Fruit fly (Drosophila melanogaster): ENCODE data around the gene CG11663.

CG11663 gene

dm6 chrX:927209-927862 lies 33.1 kb downstream of the CG11663 start, which contains the start of gene Lztr1:
Lztr1 (minus strand) TSS chrX:927582.
- TF ChIP-seq h (optimal IDR thresholded peaks at IDR 0.05) (no peak), Myc (optimal IDR thresholded peaks at IDR 0.05) (no peak), psq (optimal IDR thresholded peaks at IDR 0.05) (no peak), ttk (optimal IDR thresholded peaks at IDR 0.05) (no peak), Sin3A (optimal IDR thresholded peaks at IDR 0.05) (no peak), insv (optimal IDR thresholded peaks at IDR 0.05) (no peak)

dm6 chrX:927863-928257 lies 33.6 kb downstream of the CG11663 start, which contains the start of the genes CG43867 and MED22:
CG43867 (minus strand) TSS chrX:927975.
MED22 (plus strand) TSS chrX:928139.
- TF ChIP-seq psq (optimal IDR thresholded peaks at IDR 0.05) (no peak), h (optimal IDR thresholded peaks at IDR 0.05) (no peak), Sin3A (optimal IDR thresholded peaks at IDR 0.05) (no peak), Myc (optimal IDR thresholded peaks at IDR 0.05) (no peak), ttk (optimal IDR thresholded peaks at IDR 0.05) (no peak)

- TF ChIP-seq ttk (optimal IDR thresholded peaks at IDR 0.05): no peak
- TF ChIP-seq h (optimal IDR thresholded peaks at IDR 0.05): no peak
- no peak for TF ChIP-seq psq (optimal IDR thresholded peaks at IDR 0.05)
- TF ChIP-seq insv (optimal IDR thresholded peaks at IDR 0.05): no peak
Observed at dm6 chrX:930048-930800, 35.9 kb downstream of the CG11663 start, which contains the start of gene CG3708. CG3708 (minus strand) TSS chrX:930098.

dm6 chrX:932166-932565 lies 37.9 kb downstream of the CG11663 start, which contains the start of the genes CG32815 and CG3706:
CG32815 (plus strand) TSS chrX:932466.
CG3706 (minus strand) TSS chrX:932475.
- no peak for TF ChIP-seq h (optimal IDR thresholded peaks at IDR 0.05)
- no peak for TF ChIP-seq insv (optimal IDR thresholded peaks at IDR 0.05)
- TF ChIP-seq psq (optimal IDR thresholded peaks at IDR 0.05): no peak
- TF ChIP-seq ttk (optimal IDR thresholded peaks at IDR 0.05): no peak
- no peak for TF ChIP-seq Myc (optimal IDR thresholded peaks at IDR 0.05)
- no peak for TF ChIP-seq Sin3A (optimal IDR thresholded peaks at IDR 0.05)

dm6 chrX:932859-933258 lies 38.6 kb downstream of the CG11663 start:
- TF ChIP-seq psq (optimal IDR thresholded peaks at IDR 0.05) (no peak), Sin3A (optimal IDR thresholded peaks at IDR 0.05) (no peak), ttk (optimal IDR thresholded peaks at IDR 0.05) (no peak), Myc (optimal IDR thresholded peaks at IDR 0.05) (no peak), insv (optimal IDR thresholded peaks at IDR 0.05) (no peak), h (optimal IDR thresholded peaks at IDR 0.05) (no peak)

dm6 chrX:933997-934396 lies 39.7 kb downstream of the CG11663 start:
- no peak for TF ChIP-seq ttk (optimal IDR thresholded peaks at IDR 0.05)

- TF ChIP-seq psq (optimal IDR thresholded peaks at IDR 0.05) (no peak), Sin3A (optimal IDR thresholded peaks at IDR 0.05) (no peak), h (optimal IDR thresholded peaks at IDR 0.05) (no peak), Myc (optimal IDR thresholded peaks at IDR 0.05) (no peak), insv (optimal IDR thresholded peaks at IDR 0.05) (no peak), ttk (optimal IDR thresholded peaks at IDR 0.05) (no peak)
Observed at dm6 chrX:935049-935900, 41.0 kb downstream of the CG11663 start, which contains the start of gene TRAM. TRAM (plus strand) TSS chrX:935232.

- no peak for TF ChIP-seq Myc (optimal IDR thresholded peaks at IDR 0.05)
- TF ChIP-seq psq (optimal IDR thresholded peaks at IDR 0.05): no peak
- no peak for TF ChIP-seq h (optimal IDR thresholded peaks at IDR 0.05)
- no peak for TF ChIP-seq ttk (optimal IDR thresholded peaks at IDR 0.05)
- no peak for TF ChIP-seq Sin3A (optimal IDR thresholded peaks at IDR 0.05)
- TF ChIP-seq insv (optimal IDR thresholded peaks at IDR 0.05): no peak
Observed at dm6 chrX:935901-936207, 41.6 kb downstream of the CG11663 start.

- no peak for TF ChIP-seq insv (optimal IDR thresholded peaks at IDR 0.05)
- no peak for TF ChIP-seq psq (optimal IDR thresholded peaks at IDR 0.05)
- TF ChIP-seq Myc (optimal IDR thresholded peaks at IDR 0.05): no peak
- TF ChIP-seq Sin3A (optimal IDR thresholded peaks at IDR 0.05): no peak
Observed at dm6 chrX:940580-941184, 46.4 kb downstream of the CG11663 start, which contains the start of the genes CG3704 and mus81. CG3704 (minus strand) TSS chrX:940805. mus81 (plus strand) TSS chrX:941075.

All from Kc167 (cell line).